Fruit fly (Drosophila melanogaster) whole organism, embryonic: ENCODE measurements around the gene Rdh.

Experiments
- Abd-B ChIP-seq: fragments of 200-800 bp; sonication (Bioruptor generic); optimal IDR thresholded peaks from 2 replicates; lab custom pipeline; 2018; ENCODE audit warnings: missing biosample characterization, mild to moderate bottlenecking, missing genetic modification characterization, moderate library complexity
- B-H1 ChIP-seq: fragments of 200-800 bp; sonication (Bioruptor generic); IDR thresholded peaks from 3 replicates; pipeline ENCODE4 v1.3.6; 2022; ENCODE audit warnings: missing biosample characterization, missing genetic modification characterization
- Bgb ChIP-seq: fragments of 200-800 bp; sonication (Bioruptor generic); IDR thresholded peaks from 2 replicates; pipeline ENCODE4 v1.3.6; 2022; ENCODE audit warnings: missing biosample characterization, missing genetic modification characterization; ENCODE audit not compliant: partially characterized antibody
- CG10462 ChIP-seq: fragments of 200-800 bp; sonication (Bioruptor generic); optimal IDR thresholded peaks from 2 replicates; lab custom pipeline; 2016; ENCODE audit warnings: missing biosample characterization, missing genetic modification characterization
- CG10979 ChIP-seq: fragments of 200-800 bp; sonication (Bioruptor generic); optimal IDR thresholded peaks from 2 replicates; lab custom pipeline; 2018; ENCODE audit warnings: missing biosample characterization, mild to moderate bottlenecking, missing genetic modification characterization, moderate library complexity
- CG11085 ChIP-seq: fragments of 200-800 bp; sonication (Bioruptor generic); IDR thresholded peaks from 2 replicates; pipeline ENCODE4 v1.3.6; 2022; ENCODE audit warnings: missing biosample characterization, missing genetic modification characterization
- CG11695 ChIP-seq: fragments of 200-800 bp; sonication (Bioruptor generic); IDR thresholded peaks from 3 replicates; pipeline ENCODE4 v1.3.6; 2022; ENCODE audit warnings: missing biosample characterization, missing genetic modification characterization
- CG12104 ChIP-seq: fragments of 200-800 bp; sonication (Bioruptor generic); optimal IDR thresholded peaks from 3 replicates; lab custom pipeline; 2016; ENCODE audit warnings: missing biosample characterization, missing genetic modification characterization
- CG12236 ChIP-seq: fragments of 200-800 bp; sonication (Bioruptor generic); optimal IDR thresholded peaks from 2 replicates; lab custom pipeline; 2016; ENCODE audit warnings: missing biosample characterization, missing genetic modification characterization
- CG12942 ChIP-seq: fragments of 200-800 bp; sonication (Bioruptor generic); optimal IDR thresholded peaks from 3 replicates; lab custom pipeline; 2016; ENCODE audit warnings: missing biosample characterization, missing genetic modification characterization
- CG13624 ChIP-seq: fragments of 200-800 bp; sonication (Bioruptor generic); optimal IDR thresholded peaks from 2 replicates; lab custom pipeline; 2016; ENCODE audit warnings: missing biosample characterization, missing genetic modification characterization
- CG14014 ChIP-seq: fragments of 200-800 bp; sonication (Bioruptor generic); IDR thresholded peaks from 2 replicates; pipeline ENCODE4 v1.3.6; 2022; ENCODE audit warnings: missing biosample characterization, missing genetic modification characterization
- CG15011 ChIP-seq: fragments of 200-800 bp; sonication (Bioruptor generic); optimal IDR thresholded peaks from 3 replicates; lab custom pipeline; 2018; ENCODE audit warnings: missing biosample characterization, mild to moderate bottlenecking, missing genetic modification characterization
- CG15696 ChIP-seq: fragments of 200-800 bp; sonication (Bioruptor generic); optimal IDR thresholded peaks from 2 replicates; lab custom pipeline; 2019; ENCODE audit warnings: missing biosample characterization, mild to moderate bottlenecking, missing genetic modification characterization, moderate library complexity
- CG17829 ChIP-seq: fragments of 200-800 bp; optimal IDR thresholded peaks from 2 replicates; lab custom pipeline; 2019; ENCODE audit warnings: missing biosample characterization, mild to moderate bottlenecking, missing genetic modification characterization, moderate library complexity
- CG1792 ChIP-seq: fragments of 200-800 bp; sonication (Bioruptor generic); optimal IDR thresholded peaks from 2 replicates; lab custom pipeline; 2016; ENCODE audit warnings: missing biosample characterization, missing genetic modification characterization
- CG2712 ChIP-seq: fragments of 200-800 bp; optimal IDR thresholded peaks from 3 replicates; lab custom pipeline; 2019; ENCODE audit warnings: missing biosample characterization, mild to moderate bottlenecking, missing genetic modification characterization, moderate library complexity
- CG3838 ChIP-seq: fragments of 200-800 bp; sonication (Bioruptor generic); optimal IDR thresholded peaks from 3 replicates; lab custom pipeline; 2016; ENCODE audit warnings: missing biosample characterization, missing genetic modification characterization
- CG4404 ChIP-seq: fragments of 200-800 bp; sonication (Bioruptor generic); IDR thresholded peaks from 2 replicates; pipeline ENCODE4 v1.3.6; 2022; ENCODE audit warnings: missing biosample characterization, missing genetic modification characterization
- CG6654 ChIP-seq: fragments of 200-800 bp; sonication (Bioruptor generic); optimal IDR thresholded peaks from 2 replicates; lab custom pipeline; 2017; ENCODE audit warnings: missing biosample characterization, mild to moderate bottlenecking, missing genetic modification characterization
- CG8765 ChIP-seq: fragments of 200-800 bp; sonication (Bioruptor generic); IDR thresholded peaks from 2 replicates; pipeline ENCODE4 v1.3.6; 2022; ENCODE audit warnings: missing biosample characterization, missing genetic modification characterization
- CG9727 ChIP-seq: fragments of 200-800 bp; sonication (Bioruptor generic); optimal IDR thresholded peaks from 3 replicates; lab custom pipeline; 2017; ENCODE audit warnings: missing biosample characterization, mild to moderate bottlenecking, missing genetic modification characterization
- Chrac-16 ChIP-seq: fragments of 200-800 bp; sonication (Bioruptor generic); optimal IDR thresholded peaks from 3 replicates; lab custom pipeline; 2016; ENCODE audit warnings: missing biosample characterization, missing genetic modification characterization
- Deaf1 ChIP-seq: fragments of 200-800 bp; optimal IDR thresholded peaks from 3 replicates; lab custom pipeline; 2019; ENCODE audit warnings: missing biosample characterization, mild to moderate bottlenecking, missing genetic modification characterization, moderate library complexity
- Fer3 ChIP-seq: fragments of 200-800 bp; sonication (Bioruptor generic); optimal IDR thresholded peaks from 2 replicates; lab custom pipeline; 2018; ENCODE audit warnings: missing biosample characterization, mild to moderate bottlenecking, missing genetic modification characterization, moderate library complexity
- Lhr ChIP-seq: fragments of 200-800 bp; sonication (Bioruptor generic); optimal IDR thresholded peaks from 3 replicates; lab custom pipeline; 2017; ENCODE audit warnings: mild to moderate bottlenecking, missing biosample characterization, missing genetic modification reagents, missing genetic modification characterization
- MBD-R2 ChIP-seq: fragments of 200-800 bp; sonication (Bioruptor generic); IDR thresholded peaks from 2 replicates; pipeline ENCODE4 v1.3.6; 2022; ENCODE audit warnings: missing biosample characterization, missing genetic modification characterization
- MESR4 ChIP-seq: fragments of 200-800 bp; sonication (Bioruptor generic); optimal IDR thresholded peaks from 2 replicates; lab custom pipeline; 2018; ENCODE audit warnings: missing biosample characterization, mild to moderate bottlenecking, missing genetic modification characterization, moderate library complexity
- MTF-1 ChIP-seq: fragments of 200-800 bp; sonication (Bioruptor generic); optimal IDR thresholded peaks from 2 replicates; lab custom pipeline; 2018; ENCODE audit warnings: missing biosample characterization, mild to moderate bottlenecking, missing genetic modification characterization, borderline replicate concordance
- Ptx1 ChIP-seq: fragments of 200-800 bp; sonication (Bioruptor generic); IDR thresholded peaks from 2 replicates; pipeline ENCODE4 v1.3.6; 2022; ENCODE audit warnings: missing biosample characterization, missing genetic modification characterization
- Ravus ChIP-seq: fragments of 200-800 bp; sonication (Bioruptor generic); IDR thresholded peaks from 2 replicates; pipeline ENCODE4 v1.3.6; 2022; ENCODE audit warnings: missing biosample characterization, missing genetic modification characterization
- Sox100B ChIP-seq: fragments of 200-800 bp; sonication (Bioruptor generic); optimal IDR thresholded peaks from 3 replicates; lab custom pipeline; 2018; ENCODE audit warnings: missing biosample characterization, mild to moderate bottlenecking, missing genetic modification characterization
- Spps ChIP-seq: fragments of 200-800 bp; sonication (Bioruptor generic); optimal IDR thresholded peaks from 2 replicates; lab custom pipeline; 2018; ENCODE audit warnings: missing biosample characterization, mild to moderate bottlenecking, missing genetic modification characterization
- TFAM ChIP-seq: fragments of 200-800 bp; sonication (Bioruptor generic); optimal IDR thresholded peaks from 2 replicates; lab custom pipeline; 2017; ENCODE audit warnings: missing biosample characterization, missing genetic modification characterization, inconsistent platforms
- chm ChIP-seq: fragments of 200-800 bp; sonication (Bioruptor generic); IDR thresholded peaks from 2 replicates; pipeline ENCODE4 v1.3.6; 2022; ENCODE audit warnings: missing biosample characterization, missing genetic modification characterization
- dan ChIP-seq: fragments of 200-800 bp; sonication (Bioruptor generic); IDR thresholded peaks from 2 replicates; pipeline ENCODE4 v1.3.6; 2022; ENCODE audit warnings: missing biosample characterization, missing genetic modification characterization
- gce ChIP-seq: fragments of 200-800 bp; sonication (Bioruptor generic); IDR thresholded peaks from 3 replicates; pipeline ENCODE4 v1.3.6; 2022; ENCODE audit warnings: missing biosample characterization, missing genetic modification characterization
- gfzf ChIP-seq: fragments of 200-800 bp; sonication (Bioruptor generic); optimal IDR thresholded peaks from 2 replicates; lab custom pipeline; 2016; ENCODE audit warnings: missing biosample characterization, mild to moderate bottlenecking, missing genetic modification characterization, moderate library complexity
- grau ChIP-seq: fragments of 200-800 bp; optimal IDR thresholded peaks from 3 replicates; lab custom pipeline; 2019; ENCODE audit warnings: missing biosample characterization, mild to moderate bottlenecking, missing genetic modification characterization, moderate library complexity
- grn ChIP-seq: fragments of 200-800 bp; sonication (Bioruptor generic); optimal IDR thresholded peaks from 3 replicates; lab custom pipeline; 2017; ENCODE audit warnings: missing biosample characterization, missing genetic modification characterization
- gsb-n ChIP-seq: fragments of 200-800 bp; sonication (Bioruptor generic); optimal IDR thresholded peaks from 3 replicates; lab custom pipeline; 2018; ENCODE audit warnings: missing biosample characterization, mild to moderate bottlenecking, missing genetic modification characterization
- her ChIP-seq: fragments of 200-800 bp; sonication (Bioruptor generic); optimal IDR thresholded peaks from 2 replicates; lab custom pipeline; 2016; ENCODE audit warnings: missing biosample characterization, missing genetic modification characterization
- jing ChIP-seq: fragments of 200-800 bp; sonication (Bioruptor generic); optimal IDR thresholded peaks from 2 replicates; lab custom pipeline; 2018; ENCODE audit warnings: missing biosample characterization, mild to moderate bottlenecking, missing genetic modification characterization
- maf-S ChIP-seq: fragments of 200-800 bp; sonication (Bioruptor generic); optimal IDR thresholded peaks from 2 replicates; lab custom pipeline; 2016; ENCODE audit warnings: missing biosample characterization, missing genetic modification characterization
- org-1 ChIP-seq: fragments of 200-800 bp; sonication (Bioruptor generic); optimal IDR thresholded peaks from 2 replicates; lab custom pipeline; 2017; ENCODE audit warnings: missing biosample characterization, missing genetic modification characterization
- pzg ChIP-seq: fragments of 200-800 bp; sonication (Bioruptor generic); optimal IDR thresholded peaks from 3 replicates; lab custom pipeline; 2018; ENCODE audit warnings: missing biosample characterization, mild to moderate bottlenecking, missing genetic modification characterization, moderate library complexity
- shn ChIP-seq: fragments of 200-800 bp; sonication (Bioruptor generic); optimal IDR thresholded peaks from 3 replicates; lab custom pipeline; 2016; ENCODE audit warnings: missing biosample characterization, missing genetic modification characterization
- stwl ChIP-seq: fragments of 200-800 bp; sonication (Bioruptor generic); optimal IDR thresholded peaks from 3 replicates; lab custom pipeline; 2018; ENCODE audit warnings: missing biosample characterization, mild to moderate bottlenecking, missing genetic modification characterization, moderate library complexity
- tin ChIP-seq: fragments of 200-800 bp; sonication (Bioruptor generic); optimal IDR thresholded peaks from 3 replicates; lab custom pipeline; 2016; ENCODE audit warnings: missing biosample characterization, missing genetic modification characterization
- vnd ChIP-seq: fragments of 200-800 bp; sonication (Bioruptor generic); IDR thresholded peaks from 3 replicates; pipeline ENCODE4 v1.3.6; 2022; ENCODE audit warnings: missing biosample characterization, missing genetic modification characterization; ENCODE audit not compliant: partially characterized antibody

The Rdh gene

DNA sequence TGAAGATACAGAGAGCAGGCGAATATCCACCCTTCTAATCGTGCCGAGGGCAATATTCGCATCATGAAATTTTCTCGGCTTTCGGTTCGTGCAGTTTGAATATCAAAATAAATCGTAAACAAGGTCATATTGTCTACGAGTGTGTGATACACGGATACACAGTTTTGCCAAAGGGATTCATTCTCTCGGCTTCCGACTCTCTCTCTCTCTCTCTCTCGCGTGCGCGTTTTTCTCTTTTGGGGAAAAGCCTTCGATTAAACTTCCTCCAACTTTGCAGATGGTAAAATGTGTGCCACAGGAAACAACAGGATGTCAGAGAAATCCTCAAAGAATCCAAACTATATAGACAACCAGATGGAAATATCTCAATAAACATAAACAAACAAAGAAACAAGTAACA is 2.9 kb downstream of the Rdh start (continued):
- TF ChIP-seq Spps (tag; lab: Kevin White, UChicago): no peak
- no peak for TF ChIP-seq CG11085 (GFP tag; lab: Robert Waterston, UW)
- no peak for TF ChIP-seq org-1
- TF ChIP-seq vnd (GFP tag; lab: Robert Waterston, UW): no peak
- TF ChIP-seq Lhr (GFP tag; lab: Kevin White, UChicago): no peak
- TF ChIP-seq dan (GFP tag; lab: Robert Waterston, UW): no peak
- no peak for TF ChIP-seq Ptx1 (GFP tag; lab: Robert Waterston, UW)
- TF ChIP-seq CG11695: no peak
- peak; percentile 87 for TF ChIP-seq Deaf1
- no peak for TF ChIP-seq CG12104 (GFP tag; lab: Kevin White, UChicago)
- TF ChIP-seq Fer3 (tag; lab: Kevin White, UChicago): no peak
- no peak for TF ChIP-seq CG4404
- no peak for TF ChIP-seq B-H1 (GFP tag; lab: Robert Waterston, UW)
- TF ChIP-seq Abd-B (GFP tag; lab: Kevin White, UChicago): no peak
- no peak for TF ChIP-seq CG15011 (GFP tag; lab: Kevin White, UChicago)
- no peak for TF ChIP-seq gce
- no peak for TF ChIP-seq tin (GFP tag; lab: Kevin White, UChicago)
- 0 out of 2 replicates have a peak, but pooled peaks have one; percentile 9 for TF ChIP-seq Bgb (GFP tag; lab: Robert Waterston, UW)
- TF ChIP-seq CG12942 (GFP tag; lab: Kevin White, UChicago): no peak
- no peak for TF ChIP-seq Ravus (GFP tag; lab: Robert Waterston, UW)
- TF ChIP-seq, all 482 proteins: peak for 6

DNA sequence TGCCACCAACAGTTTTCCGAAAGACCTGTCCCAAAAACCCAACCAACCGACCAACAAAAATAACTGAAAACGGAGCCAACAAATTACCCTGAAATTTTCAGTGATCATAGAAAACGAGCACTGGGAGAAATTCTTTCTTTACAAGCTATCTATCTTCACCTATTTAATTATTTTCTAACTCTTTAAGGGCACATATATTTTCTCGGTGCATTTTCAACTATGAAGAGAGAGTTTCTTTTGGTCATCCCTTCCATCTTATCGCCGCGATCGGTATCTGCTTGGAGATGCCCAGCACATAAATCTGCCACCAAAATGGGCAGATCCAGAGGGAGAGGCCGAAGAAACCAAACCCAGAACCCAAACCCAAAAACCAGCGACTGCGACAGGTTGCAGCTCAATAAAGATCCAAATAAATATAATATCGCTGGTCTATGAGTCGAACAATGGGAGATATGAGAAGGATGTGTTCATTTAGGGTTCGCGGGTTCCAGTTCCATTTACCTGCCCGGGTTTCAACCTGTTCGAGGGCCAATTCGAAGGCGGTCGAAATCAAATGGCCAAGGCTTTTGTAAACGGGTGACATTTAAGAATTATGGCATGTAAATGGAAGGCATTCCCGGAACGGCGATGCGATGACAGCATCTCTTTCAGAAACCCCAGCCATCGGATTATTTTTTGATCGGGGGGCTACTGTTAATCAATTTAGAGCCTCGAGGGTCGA is 17.9 kb downstream of the Rdh start:
- peak; percentile 46 for TF ChIP-seq CG2712 (tag; lab: Kevin White, UChicago)
- TF ChIP-seq jing: no peak
- no peak for TF ChIP-seq gfzf (GFP tag; lab: Kevin White, UChicago)
- peak; percentile 97 for TF ChIP-seq grn (GFP tag; lab: Kevin White, UChicago)
- TF ChIP-seq grau (tag; lab: Kevin White, UChicago): no peak
- peak; percentile 26 for TF ChIP-seq gsb-n (tag; lab: Kevin White, UChicago)
- TF ChIP-seq CG12104 (GFP tag; lab: Kevin White, UChicago): no peak
- TF ChIP-seq CG13624 (GFP tag; lab: Kevin White, UChicago): no peak
- no peak for TF ChIP-seq maf-S (GFP tag; lab: Kevin White, UChicago)
- no peak for TF ChIP-seq CG12236 (GFP tag; lab: Kevin White, UChicago)
- TF ChIP-seq shn (GFP tag; lab: Kevin White, UChicago): no peak
- TF ChIP-seq TFAM (GFP tag; lab: Kevin White, UChicago): no peak
- peak; percentile 40 for TF ChIP-seq CG9727 (GFP tag; lab: Kevin White, UChicago)
- no peak for TF ChIP-seq CG6654 (GFP tag; lab: Kevin White, UChicago)
- TF ChIP-seq Sox100B (GFP tag; lab: Kevin White, UChicago): no peak
- no peak for TF ChIP-seq pzg (GFP tag; lab: Kevin White, UChicago)
- peak; percentile 39 for TF ChIP-seq CG10979 (tag; lab: Kevin White, UChicago)
- TF ChIP-seq CG15696 (tag; lab: Kevin White, UChicago): peak; percentile 65
- TF ChIP-seq CG3838 (GFP tag; lab: Kevin White, UChicago): no peak
- peak; percentile 53; the same call in 1 of the 2 replicates for TF ChIP-seq chm (GFP tag; lab: Robert Waterston, UW)
- peak; percentile 39 for TF ChIP-seq CG17829
- no peak for TF ChIP-seq CG14014 (GFP tag; lab: Robert Waterston, UW)
- no peak for TF ChIP-seq her (GFP tag; lab: Kevin White, UChicago)
- no peak for TF ChIP-seq stwl (tag; lab: Kevin White, UChicago)
- no peak for TF ChIP-seq MBD-R2 (GFP tag; lab: Robert Waterston, UW)
- no peak for TF ChIP-seq MTF-1 (GFP tag; lab: Kevin White, UChicago)
- TF ChIP-seq CG1792 (GFP tag; lab: Kevin White, UChicago): no peak
- TF ChIP-seq MESR4: no peak
- peak; percentile 44; the same call in 1 of the 2 replicates for TF ChIP-seq CG8765 (GFP tag; lab: Robert Waterston, UW)
- TF ChIP-seq Chrac-16 (GFP tag; lab: Kevin White, UChicago): peak; percentile 39
- TF ChIP-seq CG10462 (GFP tag; lab: Kevin White, UChicago): no peak
